Fruit fly (Drosophila melanogaster) whole organism, embryonic: ENCODE results near the gene CG31867.
A peak's percentile ranks its signal among the peaks of the same experiment; 100 is the strongest.

ENCODE experiments used
- Asciz ChIP-seq: fragments of 200-800 bp; sonication (Bioruptor generic); optimal IDR thresholded peaks from 2 replicates; lab custom pipeline; 2017; ENCODE audit warnings: missing biosample characterization, mild to moderate bottlenecking, missing genetic modification characterization, missing genetic modification reagents
- CG10147 ChIP-seq: fragments of 200-800 bp; sonication (Bioruptor generic); optimal IDR thresholded peaks from 2 replicates; lab custom pipeline; 2019; ENCODE audit warnings: missing biosample characterization, mild to moderate bottlenecking, missing genetic modification characterization, moderate library complexity
- CG1024 ChIP-seq: fragments of 200-800 bp; sonication (Bioruptor generic); IDR thresholded peaks from 2 replicates; pipeline ENCODE4 v1.3.6; 2022; ENCODE audit warnings: missing biosample characterization, missing genetic modification characterization
- CG11456 ChIP-seq: fragments of 200-800 bp; sonication (Bioruptor generic); IDR thresholded peaks from 3 replicates; pipeline ENCODE4 v1.3.6; 2022; ENCODE audit warnings: missing biosample characterization, missing genetic modification characterization
- CG11696 ChIP-seq: fragments of 200-800 bp; sonication (Bioruptor generic); IDR thresholded peaks from 2 replicates; pipeline ENCODE4 v1.3.6; 2022; ENCODE audit warnings: missing biosample characterization, missing genetic modification characterization
- CG11723 ChIP-seq: fragments of 200-800 bp; sonication (Bioruptor generic); optimal IDR thresholded peaks from 2 replicates; lab custom pipeline; 2017; ENCODE audit warnings: missing biosample characterization, mild to moderate bottlenecking, missing genetic modification characterization
- CG12071 ChIP-seq: fragments of 200-800 bp; sonication (Bioruptor generic); optimal IDR thresholded peaks from 3 replicates; lab custom pipeline; 2018; ENCODE audit warnings: missing biosample characterization, mild to moderate bottlenecking, missing genetic modification characterization
- CG12219 ChIP-seq: fragments of 200-800 bp; sonication (Bioruptor generic); optimal IDR thresholded peaks from 3 replicates; lab custom pipeline; 2018; ENCODE audit warnings: missing biosample characterization, mild to moderate bottlenecking, missing genetic modification characterization
- CG12659 ChIP-seq: fragments of 200-800 bp; sonication (Bioruptor generic); optimal IDR thresholded peaks from 3 replicates; lab custom pipeline; 2017; ENCODE audit warnings: mild to moderate bottlenecking, missing biosample characterization, missing genetic modification reagents, missing genetic modification characterization
- CG14710 ChIP-seq: fragments of 200-800 bp; sonication (Bioruptor generic); optimal IDR thresholded peaks from 3 replicates; lab custom pipeline; 2019; ENCODE audit warnings: missing biosample characterization, mild to moderate bottlenecking, missing genetic modification characterization, moderate library complexity
- CG15601 ChIP-seq: fragments of 200-800 bp; sonication (Bioruptor generic); optimal IDR thresholded peaks from 3 replicates; lab custom pipeline; 2019; ENCODE audit warnings: missing biosample characterization, mild to moderate bottlenecking, missing genetic modification characterization, moderate library complexity
- CG1792 ChIP-seq: fragments of 200-800 bp; sonication (Bioruptor generic); optimal IDR thresholded peaks from 2 replicates; lab custom pipeline; 2016; ENCODE audit warnings: missing biosample characterization, missing genetic modification characterization
- CG30431 ChIP-seq: fragments of 200-800 bp; sonication (Bioruptor generic); optimal IDR thresholded peaks from 2 replicates; lab custom pipeline; 2017; ENCODE audit warnings: missing biosample characterization, missing genetic modification characterization
- CG6689 ChIP-seq: fragments of 200-800 bp; sonication (Bioruptor generic); IDR thresholded peaks from 2 replicates; pipeline ENCODE4 v1.3.6; 2022; ENCODE audit warnings: missing biosample characterization, missing genetic modification characterization
- CG6854 ChIP-seq: fragments of 200-800 bp; sonication (Bioruptor generic); optimal IDR thresholded peaks from 3 replicates; lab custom pipeline; 2017; ENCODE audit warnings: missing biosample characterization, mild to moderate bottlenecking, missing genetic modification characterization
- CG7271 ChIP-seq: fragments of 200-800 bp; sonication (Bioruptor generic); optimal IDR thresholded peaks from 2 replicates; lab custom pipeline; 2018; ENCODE audit warnings: missing biosample characterization, mild to moderate bottlenecking, missing genetic modification characterization, moderate library complexity
- Dip3 ChIP-seq: fragments of 200-800 bp; sonication (Bioruptor generic); optimal IDR thresholded peaks from 3 replicates; lab custom pipeline; 2016; ENCODE audit warnings: missing biosample characterization, missing genetic modification characterization
- Dll ChIP-seq: fragments of 200-800 bp; sonication (Bioruptor generic); IDR thresholded peaks from 4 replicates; pipeline ENCODE4 v1.3.6; 2022; ENCODE audit warnings: missing biosample characterization, missing genetic modification characterization; ENCODE audit not compliant: partially characterized antibody
- Dp ChIP-seq: fragments of 200-800 bp; sonication (Bioruptor generic); optimal IDR thresholded peaks from 2 replicates; lab custom pipeline; 2018; ENCODE audit warnings: missing biosample characterization, mild to moderate bottlenecking, missing genetic modification characterization, moderate library complexity
- Dref ChIP-seq: fragments of 200-800 bp; sonication (Bioruptor generic); IDR thresholded peaks from 2 replicates; pipeline ENCODE4 v1.3.6; 2022; ENCODE audit warnings: missing biosample characterization, missing genetic modification characterization
- Ets97D ChIP-seq: fragments of 200-800 bp; sonication (Bioruptor generic); optimal IDR thresholded peaks from 3 replicates; lab custom pipeline; 2016; ENCODE audit warnings: missing biosample characterization, missing genetic modification characterization
- Hand ChIP-seq: fragments of 200-800 bp; sonication (Bioruptor generic); optimal IDR thresholded peaks from 2 replicates; lab custom pipeline; 2017; ENCODE audit warnings: mild to moderate bottlenecking, missing biosample characterization, missing genetic modification reagents, missing genetic modification characterization
- Hey ChIP-seq: fragments of 200-800 bp; sonication (Bioruptor generic); optimal IDR thresholded peaks from 3 replicates; lab custom pipeline; 2018; ENCODE audit warnings: missing biosample characterization, mild to moderate bottlenecking, missing genetic modification characterization
- Mes4 ChIP-seq: fragments of 200-800 bp; sonication (Bioruptor generic); optimal IDR thresholded peaks from 2 replicates; lab custom pipeline; 2016; ENCODE audit warnings: missing biosample characterization, missing genetic modification characterization
- NK7.1 ChIP-seq: fragments of 200-800 bp; sonication (Bioruptor generic); optimal IDR thresholded peaks from 3 replicates; lab custom pipeline; 2016; ENCODE audit warnings: missing biosample characterization, missing genetic modification characterization
- Rfx ChIP-seq: fragments of 200-800 bp; sonication (Bioruptor generic); IDR thresholded peaks from 2 replicates; pipeline ENCODE4 v1.3.6; 2022; ENCODE audit warnings: missing biosample characterization, missing genetic modification characterization
- Scr ChIP-seq: fragments of 200-800 bp; sonication (Bioruptor generic); IDR thresholded peaks from 2 replicates; pipeline ENCODE4 v1.3.6; 2022; ENCODE audit warnings: missing biosample characterization, missing genetic modification characterization; ENCODE audit not compliant: partially characterized antibody
- amos ChIP-seq: fragments of 200-800 bp; sonication (Bioruptor generic); IDR thresholded peaks from 2 replicates; pipeline ENCODE4 v1.3.6; 2022; ENCODE audit warnings: missing biosample characterization, missing genetic modification characterization; ENCODE audit not compliant: partially characterized antibody
- ato ChIP-seq: fragments of 200-800 bp; sonication (Bioruptor generic); IDR thresholded peaks from 2 replicates; pipeline ENCODE4 v1.3.6; 2022; ENCODE audit warnings: missing biosample characterization, missing genetic modification characterization; ENCODE audit not compliant: partially characterized antibody
- bbx ChIP-seq: fragments of 200-800 bp; sonication (Bioruptor generic); IDR thresholded peaks from 2 replicates; pipeline ENCODE4 v1.3.6; 2022; ENCODE audit warnings: missing biosample characterization, missing genetic modification characterization; ENCODE audit not compliant: partially characterized antibody
- br ChIP-seq: fragments of >200 bp; optimal IDR thresholded peaks from 2 replicates; lab custom pipeline; 2017
- btn ChIP-seq: fragments of 200-800 bp; sonication (Bioruptor generic); optimal IDR thresholded peaks from 2 replicates; lab custom pipeline; 2016; ENCODE audit warnings: missing biosample characterization, missing genetic modification characterization
- cato ChIP-seq: fragments of 200-800 bp; sonication (Bioruptor generic); optimal IDR thresholded peaks from 2 replicates; lab custom pipeline; 2016; ENCODE audit warnings: missing biosample characterization, missing genetic modification characterization, borderline replicate concordance
- chn ChIP-seq: fragments of 200-800 bp; sonication (Bioruptor generic); optimal IDR thresholded peaks from 2 replicates; lab custom pipeline; 2016; ENCODE audit warnings: missing biosample characterization, missing genetic modification characterization
- danr ChIP-seq: fragments of 200-800 bp; sonication (Bioruptor generic); IDR thresholded peaks from 2 replicates; pipeline ENCODE4 v1.3.6; 2022; ENCODE audit warnings: missing biosample characterization, missing genetic modification characterization
- dati ChIP-seq: fragments of 200-800 bp; sonication (Bioruptor generic); IDR thresholded peaks from 2 replicates; pipeline ENCODE4 v1.3.6; 2022; ENCODE audit warnings: missing biosample characterization, missing genetic modification characterization
- dmrt99B ChIP-seq: fragments of 200-800 bp; sonication (Bioruptor generic); optimal IDR thresholded peaks from 2 replicates; lab custom pipeline; 2018; ENCODE audit warnings: missing biosample characterization, mild to moderate bottlenecking, missing genetic modification characterization, moderate library complexity
- dysf ChIP-seq: fragments of 200-800 bp; sonication (Bioruptor generic); IDR thresholded peaks from 3 replicates; pipeline ENCODE4 v1.3.6; 2022; ENCODE audit warnings: missing biosample characterization, missing genetic modification characterization
- fd3F ChIP-seq: fragments of 200-800 bp; sonication (Bioruptor generic); optimal IDR thresholded peaks from 2 replicates; lab custom pipeline; 2018; ENCODE audit warnings: missing biosample characterization, mild to moderate bottlenecking, missing genetic modification characterization, moderate library complexity
- fu2 ChIP-seq: fragments of 200-800 bp; sonication (Bioruptor generic); optimal IDR thresholded peaks from 2 replicates; lab custom pipeline; 2016; ENCODE audit warnings: missing biosample characterization, missing genetic modification characterization
- insv ChIP-seq, 2 experiments: fragments of 200-800 bp; sonication (Bioruptor generic); optimal IDR thresholded peaks; 3 replicates each; lab custom pipeline; 2016 to 2018; ENCODE audit warnings: missing biosample characterization in 2 of 2, missing genetic modification characterization in 2 of 2
- jumu ChIP-seq: fragments of 200-800 bp; sonication (Bioruptor generic); optimal IDR thresholded peaks from 3 replicates; lab custom pipeline; 2016; ENCODE audit warnings: missing biosample characterization, missing genetic modification characterization
- org-1 ChIP-seq: fragments of 200-800 bp; sonication (Bioruptor generic); optimal IDR thresholded peaks from 2 replicates; lab custom pipeline; 2017; ENCODE audit warnings: missing biosample characterization, missing genetic modification characterization
- peb ChIP-seq: fragments of 200-800 bp; sonication (Bioruptor generic); IDR thresholded peaks from 2 replicates; pipeline ENCODE4 v1.3.6; 2022; ENCODE audit warnings: missing biosample characterization, missing genetic modification characterization
- prd ChIP-seq, 3 experiments: fragments of >200 bp in 2 of 3; fragments of 200-800 bp in 1 of 3; sonication (Bioruptor generic) in 1 of 3; optimal IDR thresholded peaks in 2 of 3; IDR thresholded peaks in 1 of 3; 2 replicates in 2 of 3; 3 replicates in 1 of 3; pipeline versions ENCODE4 v1.3.6 to Lab custom; 2017 to 2022; ENCODE audit warnings: missing biosample characterization in 1 of 3, missing genetic modification characterization in 1 of 3
- pzg ChIP-seq: fragments of 200-800 bp; sonication (Bioruptor generic); optimal IDR thresholded peaks from 3 replicates; lab custom pipeline; 2018; ENCODE audit warnings: missing biosample characterization, mild to moderate bottlenecking, missing genetic modification characterization, moderate library complexity
- sim ChIP-seq: fragments of 200-800 bp; sonication (Bioruptor generic); IDR thresholded peaks from 2 replicates; pipeline ENCODE4 v1.3.6; 2022; ENCODE audit warnings: missing biosample characterization, missing genetic modification characterization
- sr ChIP-seq: fragments of 200-800 bp; sonication (Bioruptor generic); IDR thresholded peaks from 3 replicates; pipeline ENCODE4 v1.3.6; 2022; ENCODE audit warnings: missing biosample characterization, missing genetic modification characterization
- trem ChIP-seq: fragments of 200-800 bp; optimal IDR thresholded peaks from 3 replicates; lab custom pipeline; 2019; ENCODE audit warnings: missing biosample characterization, mild to moderate bottlenecking, missing genetic modification characterization, moderate library complexity
- wor ChIP-seq: fragments of 200-800 bp; sonication (Bioruptor generic); IDR thresholded peaks from 2 replicates; pipeline ENCODE4 v1.3.6; 2022; ENCODE audit warnings: missing biosample characterization, missing genetic modification characterization
- z ChIP-seq: fragments of 200-800 bp; sonication (Bioruptor generic); IDR thresholded peaks from 3 replicates; pipeline ENCODE4 v1.3.6; 2022; ENCODE audit warnings: missing biosample characterization, missing genetic modification characterization

Gene CG31867

dm6 chr2L:11192691-11193090 is 47.5 kb upstream of the CG31867 start (continued):
- TF ChIP-seq fd3F (no peak), br (no peak), org-1 (GFP tag; lab: Kevin White, UChicago) (peak; percentile 48), Ets97D (GFP tag; lab: Kevin White, UChicago) (no peak), CG14710 (tag; lab: Kevin White, UChicago) (peak; percentile 55), CG11696 (GFP tag; lab: Robert Waterston, UW) (peak; percentile 17; the same call in 1 of the 2 replicates), NK7.1 (GFP tag; lab: Kevin White, UChicago) (no peak), CG12071 (GFP tag; lab: Kevin White, UChicago) (no peak), CG6689 (peak; percentile 75), fu2 (GFP tag; lab: Kevin White, UChicago) (peak; percentile 5), dati (GFP tag; lab: Robert Waterston, UW) (peak; percentile 28; the same call in 1 of the 2 replicates), Dref (GFP tag; lab: Robert Waterston, UW) (no peak), CG6854 (GFP tag; lab: Kevin White, UChicago) (no peak), wor (GFP tag; lab: Robert Waterston, UW) (peak; percentile 52), sr (GFP tag; lab: Robert Waterston, UW) (no peak), pzg (GFP tag; lab: Kevin White, UChicago) (no peak), Hand (GFP tag; lab: Kevin White, UChicago) (no peak), CG12219 (peak; percentile 76), Scr (GFP tag; lab: Robert Waterston, UW) (no peak), CG11456 (GFP tag; lab: Robert Waterston, UW) (0 out of 3 replicates have a peak, but pooled peaks have one; percentile 27), CG11723 (GFP tag; lab: Kevin White, UChicago) (peak; percentile 57), Dp (GFP tag; lab: Kevin White, UChicago) (no peak), trem (peak; percentile 20), prd (optimal IDR thresholded peaks at IDR 0.05; lab: Kevin White, UChicago) (no peak), prd (GFP tag; IDR thresholded peaks at IDR 0.05; lab: Robert Waterston, UW) (peak; percentile 83), dmrt99B (tag; lab: Kevin White, UChicago) (peak; percentile 70), Hey (no peak), dysf (GFP tag; lab: Robert Waterston, UW) (peak; percentile 66; the same call in 2 of the 3 replicates), CG7271 (no peak), CG1792 (GFP tag; lab: Kevin White, UChicago) (no peak), CG15601 (peak; percentile 79), CG12659 (GFP tag; lab: Kevin White, UChicago) (peak; percentile 37), Dll (GFP tag; lab: Robert Waterston, UW) (no peak), btn (GFP tag; lab: Kevin White, UChicago) (peak; percentile 8), Mes4 (GFP tag; lab: Kevin White, UChicago) (peak; percentile 34), Dip3 (GFP tag; lab: Kevin White, UChicago) (no peak), jumu (GFP tag; lab: Kevin White, UChicago) (no peak), ato (GFP tag; lab: Robert Waterston, UW) (no peak), sim (GFP tag; lab: Robert Waterston, UW) (no peak), danr (GFP tag; lab: Robert Waterston, UW) (no peak), Asciz (GFP tag; lab: Kevin White, UChicago) (peak; percentile 14), z (GFP tag; lab: Robert Waterston, UW) (no peak), bbx (GFP tag; lab: Robert Waterston, UW) (no peak), Rfx (GFP tag; lab: Robert Waterston, UW) (no peak), CG30431 (peak; percentile 54), CG1024 (GFP tag; lab: Robert Waterston, UW) (no peak), amos (GFP tag; lab: Robert Waterston, UW) (no peak), CG10147 (GFP tag; lab: Kevin White, UChicago) (no peak), chn (peak; percentile 69), cato (GFP tag; lab: Kevin White, UChicago) (peak; percentile 42), peb (peak; percentile 42; the same call in 1 of the 2 replicates), insv (GFP tag; optimal IDR thresholded peaks at IDR 0.05; lab: Kevin White, UChicago) (no peak)
